Worm (Caenorhabditis elegans): ENCODE measurements around the gene syx-18.

- TF ChIP-seq unc-62 (GFP tag; optimal IDR thresholded peaks at IDR 0.05) (no peak), ama-1 (optimal IDR thresholded peaks at IDR 0.05) (no peak), mdl-1 (tag; optimal IDR thresholded peaks at IDR 0.05) (no peak), R02D3.7 (tag; optimal IDR thresholded peaks at IDR 0.05) (no peak), peb-1 (tag; optimal IDR thresholded peaks at IDR 0.05) (no peak), skn-1 (tag; optimal IDR thresholded peaks at IDR 0.05) (no peak), elt-3 (tag; optimal IDR thresholded peaks at IDR 0.05) (no peak), sma-3 (GFP tag; optimal IDR thresholded peaks at IDR 0.05) (no peak), ceh-82 (tag; optimal IDR thresholded peaks at IDR 0.05) (no peak), sma-9 (GFP tag; optimal IDR thresholded peaks at IDR 0.05) (no peak), sma-9 (tag; optimal IDR thresholded peaks at IDR 0.05) (no peak), lin-13 (GFP tag; optimal IDR thresholded peaks at IDR 0.05) (no peak), ZK546.5 (tag; optimal IDR thresholded peaks at IDR 0.05) (no peak), nhr-12 (tag; optimal IDR thresholded peaks at IDR 0.05) (no peak), crh-2 (tag; optimal IDR thresholded peaks at IDR 0.05) (no peak)
Measured at ce11 chrV:6684541-6684940, 29.3 kb upstream of the syx-18 start.

All from whole organism, L2 larva.